Fruit fly (Drosophila melanogaster) whole organism, adult: ENCODE measurements around the gene Mur2B.
A peak's percentile ranks its signal among the peaks of the same experiment; 100 is the strongest.

ENCODE experiments used
- CG11617 ChIP-seq: fragments of 200-800 bp; sonication (Bioruptor generic); optimal IDR thresholded peaks from 2 replicates; lab custom pipeline; 2017; ENCODE audit warnings: mild to moderate bottlenecking, missing biosample characterization, missing genetic modification reagents, missing genetic modification characterization
- CG12768 ChIP-seq: fragments of 200-800 bp; sonication (Bioruptor generic); optimal IDR thresholded peaks from 2 replicates; lab custom pipeline; 2017; ENCODE audit warnings: missing biosample characterization, missing genetic modification characterization, mild to moderate bottlenecking, moderate library complexity, missing genetic modification reagents
- CG14711 ChIP-seq: fragments of 200-800 bp; sonication (Bioruptor generic); optimal IDR thresholded peaks from 2 replicates; lab custom pipeline; 2018; ENCODE audit warnings: missing biosample characterization, mild to moderate bottlenecking, missing genetic modification characterization, moderate library complexity
- CG1620 ChIP-seq: fragments of 200-800 bp; sonication (Bioruptor generic); optimal IDR thresholded peaks from 2 replicates; lab custom pipeline; 2016; ENCODE audit warnings: missing biosample characterization, missing genetic modification characterization
- CG33017 ChIP-seq: fragments of 200-800 bp; sonication (Bioruptor generic); optimal IDR thresholded peaks from 2 replicates; lab custom pipeline; 2018; ENCODE audit warnings: missing biosample characterization, mild to moderate bottlenecking, missing genetic modification characterization, moderate library complexity
- CG5204 ChIP-seq: fragments of 200-800 bp; sonication (Bioruptor generic); optimal IDR thresholded peaks from 2 replicates; lab custom pipeline; 2016; ENCODE audit warnings: missing biosample characterization, missing genetic modification characterization
- CG7045 ChIP-seq: fragments of 200-800 bp; sonication (Bioruptor generic); optimal IDR thresholded peaks from 2 replicates; lab custom pipeline; 2017; ENCODE audit warnings: missing biosample characterization, mild to moderate bottlenecking, missing genetic modification characterization
- CG7101 ChIP-seq: fragments of 200-800 bp; sonication (Bioruptor generic); optimal IDR thresholded peaks from 2 replicates; lab custom pipeline; 2018; ENCODE audit warnings: missing biosample characterization, mild to moderate bottlenecking, missing genetic modification characterization, moderate library complexity
- Clk ChIP-seq: fragments of 200-800 bp; sonication (Bioruptor generic); optimal IDR thresholded peaks from 2 replicates; lab custom pipeline; 2017; ENCODE audit warnings: missing biosample characterization, missing genetic modification characterization
- Crg-1 ChIP-seq: fragments of 200-800 bp; sonication (Bioruptor generic); optimal IDR thresholded peaks from 2 replicates; lab custom pipeline; 2016; ENCODE audit warnings: missing biosample characterization, missing genetic modification characterization
- Hr96 ChIP-seq: fragments of 200-800 bp; sonication (Bioruptor generic); optimal IDR thresholded peaks from 2 replicates; lab custom pipeline; 2016; ENCODE audit warnings: missing biosample characterization, missing genetic modification characterization
- Mnt ChIP-seq: fragments of 200-800 bp; sonication (Bioruptor generic); optimal IDR thresholded peaks from 2 replicates; lab custom pipeline; 2016; ENCODE audit warnings: missing biosample characterization, mild to moderate bottlenecking, missing genetic modification characterization
- bab1 ChIP-seq: fragments of 200-800 bp; sonication (Bioruptor generic); optimal IDR thresholded peaks from 3 replicates; lab custom pipeline; 2019; ENCODE audit warnings: missing biosample characterization, mild to moderate bottlenecking, missing genetic modification characterization, moderate library complexity
- cic ChIP-seq: fragments of 200-800 bp; sonication (Bioruptor generic); optimal IDR thresholded peaks from 2 replicates; lab custom pipeline; 2017; ENCODE audit warnings: missing biosample characterization, mild to moderate bottlenecking, missing genetic modification characterization, moderate library complexity
- cnc ChIP-seq, 2 experiments: fragments of >200 bp; optimal IDR thresholded peaks; 2 replicates each; lab custom pipeline; 2017
- kay ChIP-seq: fragments of 200-800 bp; sonication (Bioruptor generic); peaks from one replicate; lab custom pipeline; 2016; ENCODE audit warnings: missing biosample characterization, missing genetic modification characterization, borderline replicate concordance
- ovo ChIP-seq: fragments of 200-800 bp; sonication (Bioruptor generic); optimal IDR thresholded peaks from 2 replicates; lab custom pipeline; 2016; ENCODE audit warnings: missing biosample characterization, missing genetic modification characterization
- pad ChIP-seq: fragments of 200-800 bp; sonication (Bioruptor generic); optimal IDR thresholded peaks from 3 replicates; lab custom pipeline; 2017; ENCODE audit warnings: missing biosample characterization, missing genetic modification characterization, mild to moderate bottlenecking, moderate library complexity, missing genetic modification reagents
- tj ChIP-seq: fragments of 200-800 bp; sonication (Bioruptor generic); optimal IDR thresholded peaks from 3 replicates; lab custom pipeline; 2017; ENCODE audit warnings: missing biosample characterization, mild to moderate bottlenecking, missing genetic modification characterization, moderate library complexity
- toe ChIP-seq: fragments of 200-800 bp; sonication (Bioruptor generic); optimal IDR thresholded peaks from 2 replicates; lab custom pipeline; 2016; ENCODE audit warnings: missing biosample characterization, missing genetic modification characterization

Gene Mur2B

dm6 chrX:1570296-1570695 is 98.3 kb downstream of the Mur2B start:
- TF ChIP-seq CG12768 = no peak
- TF ChIP-seq Mnt = no peak
- TF ChIP-seq Crg-1 (GFP tag; lab: Kevin White, UChicago) = no peak
- TF ChIP-seq Hr96 (GFP tag; lab: Kevin White, UChicago) = no peak
- TF ChIP-seq cnc (optimal IDR thresholded peaks at IDR 0.05; lab: Kevin White, UChicago) = no peak
- no peak for TF ChIP-seq CG14711 (tag; lab: Kevin White, UChicago)

DNA sequence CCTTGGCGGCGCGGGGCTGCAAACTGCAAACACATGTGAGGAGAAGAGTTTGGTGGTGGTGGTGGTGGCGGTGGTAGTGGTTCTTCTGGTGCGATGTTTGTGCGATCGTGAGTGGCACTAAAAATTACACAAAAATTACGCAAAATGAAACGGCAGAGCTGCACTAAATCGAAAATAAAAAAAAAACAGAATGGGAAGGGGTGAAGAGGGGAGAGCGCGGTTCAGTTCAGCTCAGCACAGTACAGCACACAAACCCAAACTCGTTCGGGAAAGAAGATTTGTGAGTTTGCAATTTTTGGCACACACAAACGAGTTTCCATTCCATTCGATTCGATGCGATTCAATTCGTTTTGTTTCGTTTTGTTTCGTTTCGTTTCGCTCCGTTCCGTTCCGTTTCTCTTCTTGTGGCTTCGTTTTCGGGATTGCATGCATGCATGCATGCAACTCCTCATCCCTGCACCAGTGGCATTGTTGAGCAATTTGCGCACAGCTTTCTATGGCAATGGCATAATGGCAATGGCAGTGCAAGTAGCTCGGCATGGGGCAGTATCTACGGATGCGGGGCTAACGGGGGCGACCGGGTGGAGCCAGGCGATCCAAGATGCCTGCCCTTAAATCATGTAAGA is 101.9 kb downstream of the Mur2B start:
- TF ChIP-seq Clk = no peak
- TF ChIP-seq CG33017 (tag; lab: Kevin White, UChicago) = no peak
- no peak for TF ChIP-seq cic (GFP tag; lab: Kevin White, UChicago)
- no peak for TF ChIP-seq Hr96 (GFP tag; lab: Kevin White, UChicago)
- no peak for TF ChIP-seq Mnt
- no peak for TF ChIP-seq tj
- TF ChIP-seq CG7101 = no peak
- no peak for TF ChIP-seq CG11617 (GFP tag; lab: Kevin White, UChicago)
- no peak for TF ChIP-seq toe (GFP tag; lab: Kevin White, UChicago)
- no peak for TF ChIP-seq cnc (optimal IDR thresholded peaks at IDR 0.05; lab: Kevin White, UChicago)
- TF ChIP-seq CG1620 = no peak
- TF ChIP-seq Crg-1 (GFP tag; lab: Kevin White, UChicago) = no peak
- TF ChIP-seq CG12768 = no peak
- no peak for TF ChIP-seq pad
- TF ChIP-seq bab1 (GFP tag; lab: Kevin White, UChicago) = no peak
- TF ChIP-seq ovo (GFP tag; lab: Kevin White, UChicago) = no peak
- no peak for TF ChIP-seq CG14711 (tag; lab: Kevin White, UChicago)
- TF ChIP-seq kay (GFP tag; lab: Kevin White, UChicago) = no peak
- no peak for TF ChIP-seq CG7045 (GFP tag; lab: Kevin White, UChicago)
- TF ChIP-seq CG5204 (GFP tag; lab: Kevin White, UChicago) = no peak

DNA sequence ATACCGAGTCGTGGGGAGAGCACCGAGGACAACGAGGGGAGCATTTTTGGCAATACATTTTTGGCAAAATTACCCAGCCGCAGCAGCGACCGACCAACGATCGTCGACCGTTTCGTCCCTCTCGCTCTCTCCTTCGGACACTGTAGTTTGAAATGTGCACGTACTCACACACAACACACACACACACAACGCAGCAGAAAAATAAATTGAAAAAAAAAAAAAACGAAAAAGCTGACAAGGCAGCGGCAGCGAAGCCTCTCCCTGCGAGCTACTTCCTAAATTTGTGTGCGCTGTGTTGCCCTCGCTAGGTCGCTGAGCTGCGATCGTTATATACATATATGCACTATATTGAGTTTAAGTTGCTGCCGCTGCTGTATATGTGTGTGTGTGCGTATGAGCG is 102.7 kb downstream of the Mur2B start:
- no peak for TF ChIP-seq CG1620
- TF ChIP-seq cnc (optimal IDR thresholded peaks at IDR 0.05; lab: Kevin White, UChicago) = no peak
- no peak for TF ChIP-seq CG5204 (GFP tag; lab: Kevin White, UChicago)
- TF ChIP-seq CG7045 (GFP tag; lab: Kevin White, UChicago) = no peak
- no peak for TF ChIP-seq Mnt
- no peak for TF ChIP-seq Crg-1 (GFP tag; lab: Kevin White, UChicago)
- no peak for TF ChIP-seq CG33017 (tag; lab: Kevin White, UChicago)
- TF ChIP-seq toe (GFP tag; lab: Kevin White, UChicago) = no peak
- no peak for TF ChIP-seq CG14711 (tag; lab: Kevin White, UChicago)

dm6 chrX:1562079-1562727 is 106.4 kb downstream of the Mur2B start:
- TF ChIP-seq tj (no peak), CG12768 (no peak), CG1620 (no peak), kay (GFP tag; lab: Kevin White, UChicago) (no peak), bab1 (GFP tag; lab: Kevin White, UChicago) (no peak), cic (GFP tag; lab: Kevin White, UChicago) (no peak), toe (GFP tag; lab: Kevin White, UChicago) (no peak), CG14711 (tag; lab: Kevin White, UChicago) (no peak), CG7045 (GFP tag; lab: Kevin White, UChicago) (no peak), Crg-1 (GFP tag; lab: Kevin White, UChicago) (no peak), cnc (optimal IDR thresholded peaks at IDR 0.05; lab: Kevin White, UChicago) (no peak)

- TF ChIP-seq toe (GFP tag; lab: Kevin White, UChicago) (no peak), tj (peak; percentile 19)
These were observed 108.3 kb downstream of the Mur2B start for dm6 chrX:1560042-1561019.

DNA sequence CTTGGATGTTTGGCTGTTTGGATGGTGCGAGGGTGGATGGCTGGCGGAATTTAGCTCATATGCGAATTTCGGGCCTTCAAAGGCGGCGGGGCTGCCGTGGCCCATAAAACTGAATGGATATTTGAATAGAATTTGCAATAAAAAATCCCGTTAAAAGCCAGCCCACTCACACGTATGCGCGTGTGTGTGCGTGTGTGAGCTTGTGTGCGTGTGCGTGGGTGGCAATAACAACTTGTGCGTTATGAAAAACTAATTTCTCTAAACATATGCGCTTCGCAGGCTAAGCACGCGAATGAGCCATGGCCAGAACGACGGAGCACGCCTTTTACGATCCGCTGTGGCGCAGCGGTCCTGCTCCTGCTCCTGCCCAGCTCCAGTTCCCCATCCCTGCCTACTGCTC is 129.9 kb downstream of the Mur2B start:
- no peak for TF ChIP-seq CG14711 (tag; lab: Kevin White, UChicago)
- TF ChIP-seq CG1620 = no peak
- TF ChIP-seq Clk = no peak
- TF ChIP-seq CG12768 = no peak
- no peak for TF ChIP-seq ovo (GFP tag; lab: Kevin White, UChicago)
- TF ChIP-seq CG7045 (GFP tag; lab: Kevin White, UChicago) = no peak
- TF ChIP-seq Crg-1 (GFP tag; lab: Kevin White, UChicago) = no peak
- no peak for TF ChIP-seq Mnt
- TF ChIP-seq pad = no peak
- TF ChIP-seq CG7101 = no peak
- no peak for TF ChIP-seq bab1 (GFP tag; lab: Kevin White, UChicago)
- TF ChIP-seq CG5204 (GFP tag; lab: Kevin White, UChicago) = no peak
